Fruit fly (Drosophila melanogaster): ENCODE measurements around the gene Irk1.

dm6 chr3R:23149021-23149571 lies 19.0 kb upstream of the Irk1 start:
- TF ChIP-seq CG8478 (optimal IDR thresholded peaks at IDR 0.05) (no peak), CTCF (optimal IDR thresholded peaks at IDR 0.05) (no peak)

Data from S2 (cell line).